Fruit fly (Drosophila melanogaster) whole organism, prepupa: ENCODE results near the gene mirr.

Experiments
- CG6808 ChIP-seq: fragments of 200-800 bp; sonication (Bioruptor generic); optimal IDR thresholded peaks from 3 replicates; lab custom pipeline; 2017; ENCODE audit warnings: missing biosample characterization, missing genetic modification characterization, mild to moderate bottlenecking, moderate library complexity, missing genetic modification reagents
- CG8319 ChIP-seq: fragments of 200-800 bp; sonication (Bioruptor generic); optimal IDR thresholded peaks from 3 replicates; lab custom pipeline; 2016; ENCODE audit warnings: missing biosample characterization, missing genetic modification characterization
- Hr39 ChIP-seq: fragments of 200-800 bp; sonication (Bioruptor generic); optimal IDR thresholded peaks from 2 replicates; lab custom pipeline; 2016; ENCODE audit warnings: missing biosample characterization, missing genetic modification characterization
- cyc ChIP-seq: fragments of 200-800 bp; sonication (Bioruptor generic); optimal IDR thresholded peaks from 3 replicates; lab custom pipeline; 2016; ENCODE audit warnings: missing biosample characterization, missing genetic modification characterization
- eg ChIP-seq: fragments of 200-800 bp; sonication (Bioruptor generic); IDR thresholded peaks from 3 replicates; pipeline ENCODE4 v1.3.6; 2022; ENCODE audit warnings: missing biosample characterization, missing genetic modification characterization
- esn ChIP-seq: fragments of 200-800 bp; sonication (Bioruptor generic); optimal IDR thresholded peaks from 2 replicates; lab custom pipeline; 2016; ENCODE audit warnings: missing biosample characterization, mild to moderate bottlenecking, missing genetic modification characterization, moderate library complexity
- net ChIP-seq: fragments of 200-800 bp; sonication (Bioruptor generic); optimal IDR thresholded peaks from 3 replicates; lab custom pipeline; 2016; ENCODE audit warnings: missing biosample characterization, missing genetic modification characterization

DNA sequence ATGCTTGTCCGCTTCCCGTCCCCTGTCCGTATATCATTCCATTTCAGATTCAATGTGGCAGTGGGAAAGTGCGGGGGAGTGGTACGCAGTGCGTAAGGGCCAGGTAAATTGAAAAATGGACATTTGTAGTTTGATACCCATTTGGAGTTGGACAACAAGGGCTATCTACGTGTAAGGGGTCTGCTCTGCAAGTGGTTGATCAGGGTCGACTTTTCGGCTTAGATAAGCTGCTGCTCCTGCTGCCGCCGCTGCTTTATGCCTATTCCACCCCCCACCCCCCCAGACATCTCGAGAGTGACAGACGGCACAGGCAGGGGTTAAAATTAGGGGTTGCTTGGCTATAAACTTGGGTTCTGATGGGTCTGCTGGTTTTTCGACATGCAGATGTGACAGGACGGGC lies 41.9 kb upstream of the mirr start:
- no peak for TF ChIP-seq Hr39 (GFP tag; lab: Kevin White, UChicago)
- TF ChIP-seq cyc (GFP tag; lab: Kevin White, UChicago), result no peak
- no peak for TF ChIP-seq CG8319 (GFP tag; lab: Kevin White, UChicago)
- no peak for TF ChIP-seq CG6808 (GFP tag; lab: Kevin White, UChicago)
- TF ChIP-seq eg (GFP tag; lab: Robert Waterston, UW), result no peak
- no peak for TF ChIP-seq net
- TF ChIP-seq esn (GFP tag; lab: Kevin White, UChicago), result no peak
